Worm (Caenorhabditis elegans): ENCODE measurements around the gene dpf-6.

DNA sequence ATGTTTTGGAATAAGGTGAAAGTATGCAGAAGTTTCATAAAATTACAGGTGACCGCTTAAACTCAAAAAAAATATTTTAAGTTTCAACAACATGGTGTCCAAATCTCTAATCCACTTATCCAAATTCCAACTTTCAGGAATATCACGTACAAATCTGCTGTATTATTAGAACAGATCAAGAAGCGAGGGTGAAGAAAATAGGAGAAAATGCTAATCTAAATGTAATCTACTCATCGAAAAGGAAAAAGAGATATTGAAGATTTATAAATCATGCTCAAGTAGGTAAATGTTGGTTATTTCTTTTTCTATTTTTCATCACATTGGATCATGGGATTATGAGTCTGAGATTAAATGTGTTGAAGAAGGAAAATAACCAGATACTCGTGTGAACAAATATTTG is 36.5 kb upstream of the dpf-6 start:
- no peak for TF ChIP-seq pha-4 (tag; optimal IDR thresholded peaks at IDR 0.05)
- TF ChIP-seq pat-9 (tag; optimal IDR thresholded peaks at IDR 0.05) = no peak
- no peak for TF ChIP-seq ceh-24 (tag; optimal IDR thresholded peaks at IDR 0.05)
- no peak for TF ChIP-seq pros-1 (tag; optimal IDR thresholded peaks at IDR 0.05)
- no peak for TF ChIP-seq ceh-14 (tag; optimal IDR thresholded peaks at IDR 0.05)
- no peak for TF ChIP-seq ceh-19 (GFP tag; optimal IDR thresholded peaks at IDR 0.05)
- no peak for TF ChIP-seq che-1 (tag; optimal IDR thresholded peaks at IDR 0.05)
- TF ChIP-seq fkh-10 (GFP tag; optimal IDR thresholded peaks at IDR 0.05) = no peak
- no peak for TF ChIP-seq ceh-45 (GFP tag; IDR thresholded peaks at IDR 0.05)

Measured in whole organism, late embryonic.